Worm (Caenorhabditis elegans) whole organism, late embryonic: ENCODE data around the gene C50D2.1.

Experiments used
- ceh-2 ChIP-seq: sonication (generic microtip); optimal IDR thresholded peaks from 2 replicates; lab custom pipeline; 2016; ENCODE audit warnings: missing genotype, missing genetic modification characterization, missing compliant biosample characterization
- ceh-30 ChIP-seq: fragments of 150-350 bp; optimal IDR thresholded peaks from 2 replicates; lab custom pipeline; 2014; ENCODE audit warnings: missing biosample characterization, missing genetic modification characterization
- ceh-6 ChIP-seq: fragments of 200-800 bp; sonication (Bioruptor generic); optimal IDR thresholded peaks from 2 replicates; lab custom pipeline; 2018; ENCODE audit warnings: mild to moderate bottlenecking, missing genetic modification characterization, missing compliant biosample characterization
- fkh-10 ChIP-seq: fragments of 150-350 bp; optimal IDR thresholded peaks from 2 replicates; lab custom pipeline; 2014; ENCODE audit warnings: missing biosample characterization, missing genetic modification reagents, missing genetic modification characterization
- hlh-8 ChIP-seq: sonication (generic microtip); optimal IDR thresholded peaks from 2 replicates; lab custom pipeline; 2016; ENCODE audit warnings: missing genotype, missing genetic modification characterization, missing compliant biosample characterization
- lin-11 ChIP-seq: fragments of 200-800 bp; sonication (Bioruptor generic); optimal IDR thresholded peaks from 2 replicates; lab custom pipeline; 2018; ENCODE audit warnings: mild to moderate bottlenecking, missing genetic modification characterization, missing compliant biosample characterization
- nfya-1 ChIP-seq: sonication (generic microtip); optimal IDR thresholded peaks from 2 replicates; lab custom pipeline; 2017; ENCODE audit warnings: missing genetic modification characterization, mild to moderate bottlenecking, missing compliant biosample characterization, antibody characterized with exemption, moderate library complexity
- odd-2 ChIP-seq: sonication (generic microtip); optimal IDR thresholded peaks from 2 replicates; lab custom pipeline; 2017; ENCODE audit warnings: antibody characterized with exemption, mild to moderate bottlenecking, missing genetic modification characterization, missing compliant biosample characterization
- pag-3 ChIP-seq: sonication (generic microtip); optimal IDR thresholded peaks from 2 replicates; lab custom pipeline; 2016; ENCODE audit warnings: missing compliant biosample characterization, missing genetic modification characterization, borderline replicate concordance
- sdc-2 ChIP-seq: sonication (generic microtip); optimal IDR thresholded peaks from 2 replicates; lab custom pipeline; 2016; ENCODE audit warnings: missing genotype, missing genetic modification characterization, missing compliant biosample characterization
- ztf-16 ChIP-seq: sonication (generic microtip); optimal IDR thresholded peaks from 2 replicates; lab custom pipeline; 2017; ENCODE audit warnings: missing genetic modification characterization, missing compliant biosample characterization

DNA sequence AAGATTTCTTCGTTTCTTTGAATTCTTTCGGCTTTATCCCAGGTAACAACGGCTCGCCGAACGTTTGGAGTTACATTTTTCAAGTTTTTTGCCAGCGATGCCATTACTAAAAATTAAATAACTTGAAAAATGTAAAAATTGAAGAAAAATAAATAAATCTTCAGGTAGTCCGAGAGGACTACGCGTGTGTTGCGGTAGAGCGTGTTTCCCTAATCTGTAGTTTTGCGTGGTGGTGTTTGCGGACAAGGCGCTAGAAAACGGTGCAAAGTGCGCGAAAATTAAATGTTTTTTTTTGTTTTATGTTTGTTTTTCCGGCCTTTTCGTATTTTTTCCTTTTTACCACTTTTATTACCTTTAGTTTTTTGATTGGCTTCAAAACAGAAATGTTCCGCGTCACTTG, 44.5 kb downstream of the C50D2.1 start, which contains the start of gene mrpl-28:
- TF ChIP-seq lin-11 (no peak), ztf-16 (tag; lab: Kevin White, UChicago) (no peak), pag-3 (tag; lab: Kevin White, UChicago) (no peak), ceh-30 (tag; lab: Kevin White, UChicago) (no peak), ceh-6 (no peak), fkh-10 (GFP tag; lab: Kevin White, UChicago) (no peak), ceh-2 (tag; lab: Kevin White, UChicago) (no peak), nfya-1 (peak; percentile 66), sdc-2 (tag; lab: Kevin White, UChicago) (no peak), odd-2 (tag; lab: Kevin White, UChicago) (no peak), hlh-8 (tag; lab: Kevin White, UChicago) (no peak)
